Worm (Caenorhabditis elegans) whole organism, dauer: ENCODE data around the gene Y39B6A.13.
"Not testable (repeated sequence)": the region's sequence is repeated elsewhere in the genome, so short reads cannot be mapped to it uniquely, and the experiment has no call there.

ENCODE experiments used
- unc-62 ChIP-seq: sonication (generic microtip); optimal IDR thresholded peaks from 2 replicates; lab custom pipeline; 2017; ENCODE audit warnings: missing biosample characterization, missing genetic modification reagents, missing genetic modification characterization

The Y39B6A.13 gene

DNA sequence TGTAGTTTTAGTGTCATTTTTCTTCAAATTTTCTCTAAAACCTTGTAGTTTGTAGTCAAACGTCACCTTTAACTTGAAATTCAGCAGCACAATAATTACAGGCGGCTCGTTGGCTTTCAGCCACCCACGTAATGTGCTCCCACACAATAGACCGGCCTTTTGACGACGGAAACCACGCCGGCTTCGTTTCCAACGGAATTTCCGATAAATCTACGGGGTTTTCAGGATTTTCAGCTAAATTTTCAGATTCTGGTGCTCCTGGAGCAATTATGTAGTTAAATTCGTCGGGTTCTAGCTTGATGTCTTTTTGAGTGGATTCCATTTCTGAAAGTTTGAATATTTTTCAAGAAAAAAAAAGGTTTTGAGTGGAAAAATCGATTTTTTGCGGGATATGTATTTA is 5.4 kb upstream of the Y39B6A.13 start, which contains the start of gene bed-1:
TSS of gene bed-1 (minus strand) at position 337 of the 400 bp plus-strand sequence.
- TF ChIP-seq unc-62 (GFP tag; lab: Kevin White, UChicago) = no peak

DNA sequence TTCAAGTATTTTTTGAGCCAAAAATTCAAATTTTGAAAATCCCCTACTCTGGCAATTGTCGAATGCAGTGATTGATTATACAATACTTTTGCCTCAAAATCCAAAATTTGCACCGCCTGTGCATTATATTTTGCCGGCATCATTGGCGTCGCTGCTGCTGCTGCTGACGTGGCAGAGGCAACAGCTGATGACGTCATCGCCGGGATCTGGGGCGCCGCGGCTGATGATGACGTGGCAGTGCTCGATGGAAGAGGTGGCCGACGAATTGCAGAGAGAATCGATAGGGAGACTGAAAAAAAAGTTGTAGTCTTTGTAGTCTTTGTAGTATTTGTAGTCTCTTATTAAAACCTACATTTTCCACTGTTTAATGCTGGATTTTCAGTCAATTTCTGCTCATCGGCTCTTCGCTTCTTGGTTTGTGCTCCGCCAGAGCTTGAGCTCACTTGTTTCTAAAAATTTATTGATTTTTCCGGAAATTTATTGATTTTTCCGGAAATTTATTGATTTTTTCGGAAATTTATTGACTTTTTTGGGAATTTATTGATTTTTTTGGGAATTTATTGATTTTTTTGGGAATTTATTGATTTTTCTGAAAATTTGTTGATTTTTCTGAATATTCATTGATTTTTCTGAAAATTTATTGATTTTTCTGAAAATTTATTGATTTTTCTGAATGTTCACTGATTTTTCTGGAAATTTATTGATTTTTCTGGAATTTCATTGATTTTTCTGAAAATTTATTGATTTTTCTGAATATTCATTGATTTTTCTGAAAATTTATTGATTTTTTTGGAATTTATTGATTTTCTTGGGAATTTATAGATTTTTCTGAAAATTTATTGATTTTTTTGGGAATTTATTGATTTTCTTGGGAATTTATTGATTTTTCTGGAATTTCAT is 1.8 kb upstream of the Y39B6A.13 start:
- no peak for TF ChIP-seq unc-62 (GFP tag; lab: Kevin White, UChicago)

DNA sequence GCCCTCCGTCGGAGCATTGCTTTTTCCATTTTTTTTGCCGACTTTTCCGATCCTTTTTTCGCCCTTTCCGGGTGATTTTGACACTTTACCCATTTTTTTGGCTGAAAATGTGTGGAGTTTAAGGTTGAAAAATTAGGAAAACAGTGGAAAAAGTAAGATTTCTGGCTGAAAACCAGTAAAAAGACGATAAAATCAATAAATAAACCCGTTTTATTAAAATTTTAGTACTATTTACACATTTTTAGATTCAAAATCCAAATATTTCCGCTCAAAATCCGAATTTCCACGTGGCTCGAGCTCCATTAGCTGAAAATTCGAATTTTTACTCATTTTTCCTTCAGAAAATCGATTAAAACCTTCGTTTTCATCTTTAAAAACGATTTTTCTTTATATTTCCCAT is 913 bp downstream of the Y39B6A.13 start, which contains the start of gene pro-3:
TSS of gene pro-3 (minus strand) at position 101 of the 400 bp plus-strand sequence.
- TF ChIP-seq unc-62 (GFP tag; lab: Kevin White, UChicago) = no peak

DNA sequence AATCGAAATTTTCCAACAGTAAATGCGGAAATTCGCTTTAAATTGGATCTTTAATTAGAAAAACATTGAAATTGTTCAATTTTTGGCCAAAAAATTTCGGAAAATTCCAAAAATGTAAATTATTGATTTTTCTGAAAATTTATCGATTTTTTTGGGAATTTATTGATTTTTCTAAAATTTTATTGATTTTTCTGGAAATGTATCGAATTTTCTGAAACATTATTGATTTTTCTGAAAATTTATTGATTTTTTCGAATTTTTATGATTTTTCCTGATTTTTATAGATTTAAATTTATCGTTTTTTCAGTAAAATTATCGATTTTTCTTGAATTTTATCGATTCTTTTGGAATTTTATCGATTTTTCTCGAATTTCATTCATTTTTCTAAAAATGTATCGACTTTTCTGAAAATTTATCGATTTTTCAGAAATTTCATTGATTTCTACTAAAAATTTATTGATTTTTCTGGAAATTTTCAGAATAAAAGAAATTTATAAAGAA is 2.3 kb downstream of the Y39B6A.13 start:
- no peak for TF ChIP-seq unc-62 (GFP tag; lab: Kevin White, UChicago)

DNA sequence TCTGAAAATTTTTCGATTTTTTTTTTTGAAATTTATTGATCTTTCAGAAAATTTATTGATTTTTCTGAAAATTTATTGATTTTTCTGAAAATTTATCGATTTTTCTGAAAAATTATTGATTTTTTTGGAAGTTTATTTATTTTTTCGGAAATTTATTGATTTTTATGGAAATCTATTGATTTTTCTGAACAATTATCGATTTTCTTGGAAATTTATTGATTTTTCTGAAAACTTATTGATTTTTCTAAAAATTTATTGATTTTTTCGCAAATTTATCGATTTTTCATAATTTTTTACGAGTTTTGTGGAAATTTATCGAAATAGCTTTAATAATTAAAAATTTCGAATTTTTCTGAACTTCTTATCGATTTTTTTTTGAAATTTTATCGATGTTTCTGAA is 12.2 kb downstream of the Y39B6A.13 start:
- no peak for TF ChIP-seq unc-62 (GFP tag; lab: Kevin White, UChicago)

DNA sequence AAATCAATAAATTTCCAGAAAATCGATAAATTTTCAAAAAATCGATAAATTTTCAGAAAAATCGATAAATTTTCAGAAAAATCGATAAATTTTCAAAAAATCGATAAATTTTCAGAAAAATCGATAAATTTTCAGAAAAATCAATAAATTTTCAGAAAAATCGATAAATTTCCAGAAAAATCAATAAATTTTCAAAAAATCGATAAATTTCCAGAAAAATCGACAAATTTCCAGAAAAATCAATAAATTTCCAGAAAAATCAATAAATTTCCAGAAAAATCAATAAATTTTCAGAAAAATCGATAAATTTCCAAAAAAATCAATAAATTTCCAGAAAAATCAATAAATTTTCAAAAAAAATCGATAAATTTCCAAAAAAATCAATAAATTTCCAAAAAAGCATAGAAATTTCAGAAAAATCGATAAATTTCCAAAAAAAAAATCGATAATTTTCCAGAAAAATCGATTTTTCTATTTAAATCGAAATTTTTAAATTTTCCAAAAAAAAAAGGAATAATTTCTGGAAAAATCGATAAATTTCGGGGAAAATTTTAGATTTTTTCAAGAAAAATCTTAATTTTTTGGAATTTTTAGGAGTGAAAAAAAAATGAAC is 17.5 kb downstream of the Y39B6A.13 start, which contains the start of gene zhp-4:
TSS of gene zhp-4 (minus strand) at position 198 of the 613 bp plus-strand sequence.
- not testable (repeated sequence) for TF ChIP-seq unc-62 (GFP tag; lab: Kevin White, UChicago)

DNA sequence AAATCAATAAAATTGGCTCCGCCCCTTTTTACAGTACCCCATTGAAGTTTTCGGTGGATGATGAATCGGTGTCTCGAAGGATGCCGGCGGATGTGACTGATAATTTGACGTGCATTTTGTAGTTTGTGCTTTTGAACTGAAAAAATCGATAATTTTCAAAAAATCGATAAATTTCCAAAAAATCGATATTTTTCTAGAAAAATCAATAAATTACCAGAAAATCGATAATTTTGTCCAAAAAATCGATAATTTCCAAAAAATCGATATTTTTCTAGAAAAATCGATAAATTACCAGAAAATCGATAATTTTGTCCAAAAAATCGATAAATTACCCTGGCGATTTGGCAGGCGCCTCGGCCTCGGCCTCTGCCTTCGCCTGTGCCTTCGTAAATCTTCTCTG is 19.7 kb downstream of the Y39B6A.13 start:
- TF ChIP-seq unc-62 (GFP tag; lab: Kevin White, UChicago) = no peak

DNA sequence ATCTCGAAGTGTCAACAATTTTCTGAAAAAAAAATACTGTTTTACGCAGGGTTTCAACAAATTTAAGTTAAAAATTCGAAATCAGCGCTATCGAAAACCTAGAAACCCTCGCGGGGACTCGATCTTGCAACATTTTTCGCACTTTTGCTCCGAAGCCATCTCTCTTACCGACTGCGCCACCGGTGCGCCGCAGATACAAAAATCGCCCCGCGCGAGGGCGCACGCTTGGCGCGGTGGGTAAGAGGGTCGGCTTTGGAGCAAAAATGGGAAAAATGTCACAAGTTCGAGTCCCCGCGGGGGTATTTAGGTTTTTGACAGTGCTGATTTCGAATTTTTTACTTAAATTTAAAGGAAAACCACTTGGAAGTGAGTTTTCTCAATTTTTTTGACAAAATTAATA is 28.3 kb downstream of the Y39B6A.13 start:
- TF ChIP-seq unc-62 (GFP tag; lab: Kevin White, UChicago) = no peak

DNA sequence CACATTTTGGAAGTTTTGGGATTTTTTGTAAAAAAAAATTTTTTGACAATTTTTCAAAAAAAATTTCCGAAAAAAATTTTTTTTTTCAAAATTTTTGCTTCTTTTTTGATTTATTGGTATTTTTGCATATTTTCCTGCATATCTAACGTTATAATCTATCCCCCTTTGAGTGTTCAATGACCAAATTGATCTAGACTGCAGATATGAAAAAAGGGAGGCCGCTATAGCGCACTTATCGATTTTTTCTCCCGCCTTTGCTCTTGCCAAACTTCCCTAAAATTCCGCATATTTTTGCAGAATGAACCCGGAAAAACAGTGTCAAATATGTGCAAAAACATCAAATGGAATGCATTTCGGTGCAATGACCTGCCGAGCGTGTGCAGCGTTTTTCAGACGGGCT is 31.8 kb downstream of the Y39B6A.13 start, which contains the start of gene nhr-145:
TSS of gene nhr-145 (plus strand) at position 298 of the 400 bp plus-strand sequence.
- TF ChIP-seq unc-62 (GFP tag; lab: Kevin White, UChicago) = no peak

DNA sequence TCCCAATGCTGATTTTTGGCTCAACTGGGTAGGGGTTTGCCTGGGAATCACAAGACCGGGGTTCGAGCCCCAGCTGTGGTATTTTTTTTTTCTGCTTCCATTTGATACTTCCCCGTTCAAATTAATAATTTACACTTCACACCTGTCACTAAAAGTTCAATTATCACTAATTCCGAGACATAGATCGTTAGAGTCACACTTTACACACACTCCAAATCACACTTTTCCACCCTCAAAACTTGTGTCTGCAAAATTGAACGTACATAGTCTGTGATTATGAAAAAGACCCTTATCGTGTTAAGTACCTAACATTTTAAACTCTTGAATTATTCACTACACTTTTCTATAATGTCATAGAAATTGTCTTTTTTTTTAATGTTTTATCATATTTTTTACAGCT is 35.4 kb downstream of the Y39B6A.13 start:
- TF ChIP-seq unc-62 (GFP tag; lab: Kevin White, UChicago) = no peak

DNA sequence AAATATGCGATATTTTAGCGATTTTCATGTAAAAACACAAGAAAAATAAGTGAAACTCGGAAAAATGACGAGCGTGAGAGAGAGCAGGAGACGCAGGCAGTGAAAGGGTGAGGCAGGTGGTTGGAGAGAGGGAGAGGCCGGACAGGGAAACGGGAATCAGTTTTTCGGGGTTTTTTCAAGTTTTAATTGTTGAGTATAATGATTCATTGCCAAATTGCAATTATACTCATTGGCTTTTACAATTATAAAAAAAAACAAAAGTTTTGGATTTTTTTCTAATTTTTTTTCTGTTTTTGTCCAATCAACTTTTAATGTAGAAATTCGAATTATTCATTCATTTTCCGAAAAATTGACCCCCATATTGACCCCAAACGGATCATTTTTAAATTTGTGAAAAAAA is 36.7 kb downstream of the Y39B6A.13 start, which contains the start of gene nhr-95:
TSS of gene nhr-95 (minus strand) at position 101 of the 400 bp plus-strand sequence.
- no peak for TF ChIP-seq unc-62 (GFP tag; lab: Kevin White, UChicago)

DNA sequence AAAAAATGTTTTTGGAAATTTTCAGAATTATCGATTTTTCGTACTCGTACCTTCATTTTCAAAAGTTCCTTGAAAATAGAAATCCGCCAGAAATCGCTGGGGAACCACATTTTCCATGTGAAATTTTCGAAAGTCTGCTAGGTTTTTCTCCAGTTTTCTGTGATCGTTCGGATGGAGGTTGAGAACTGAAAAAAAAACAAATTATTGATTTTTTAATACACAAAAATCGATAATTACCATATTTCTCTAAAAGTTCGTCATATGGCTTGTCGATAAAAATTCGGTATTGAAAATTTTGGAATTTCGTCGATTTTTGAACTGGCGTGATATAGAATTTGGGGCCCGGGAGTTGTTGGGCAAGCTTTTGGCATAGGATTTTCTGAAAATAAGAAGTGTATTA is 42.4 kb downstream of the Y39B6A.13 start:
- no peak for TF ChIP-seq unc-62 (GFP tag; lab: Kevin White, UChicago)

DNA sequence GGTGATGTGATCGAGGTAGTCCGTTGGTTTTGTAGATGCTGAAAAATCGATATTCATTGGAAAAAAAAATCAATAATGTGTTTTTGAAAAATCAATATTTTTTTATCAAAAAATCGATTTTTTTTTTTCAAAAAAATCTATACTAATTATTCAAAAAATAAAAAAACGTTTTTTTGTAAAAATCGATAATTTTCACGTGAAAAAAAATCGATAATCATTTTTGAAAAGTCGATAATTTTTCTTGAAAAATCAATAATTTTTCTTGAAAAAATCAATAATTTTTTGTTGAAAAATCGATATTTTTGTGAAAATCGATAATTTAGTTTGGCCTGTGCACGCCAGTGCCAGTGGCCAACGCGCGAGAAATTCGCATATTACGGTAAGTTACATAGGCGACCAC is 46.1 kb downstream of the Y39B6A.13 start:
- no peak for TF ChIP-seq unc-62 (GFP tag; lab: Kevin White, UChicago)

DNA sequence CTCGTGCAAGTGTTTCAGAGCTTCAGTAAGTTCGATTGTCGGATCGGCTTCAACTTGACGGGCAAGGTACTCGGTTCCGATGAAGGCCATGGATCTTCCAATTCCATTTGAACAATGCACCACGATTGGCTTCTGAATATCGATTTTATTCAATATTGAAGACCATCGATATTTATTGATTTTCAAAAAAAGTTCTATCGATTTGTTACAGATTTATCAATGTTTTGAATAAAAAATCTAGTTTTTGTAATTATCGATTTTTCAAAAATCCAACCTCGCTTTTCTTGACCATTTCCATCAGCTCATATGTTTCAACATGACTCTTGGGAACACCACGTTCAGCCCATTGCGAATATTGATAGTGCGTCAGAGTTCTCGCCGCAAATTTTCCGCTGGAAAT is 50.3 kb downstream of the Y39B6A.13 start:
- no peak for TF ChIP-seq unc-62 (GFP tag; lab: Kevin White, UChicago)
